Worm (Caenorhabditis elegans) whole organism, early embryonic: ENCODE data around the gene Y53G8AL.1.

Source experiments
- ets-7 ChIP-seq: sonication (generic microtip); optimal IDR thresholded peaks from 2 replicates; lab custom pipeline; 2016; ENCODE audit warnings: missing genotype, missing genetic modification characterization, missing compliant biosample characterization
- flt-1 ChIP-seq: fragments of 200-800 bp; sonication (Bioruptor generic); IDR thresholded peaks from 2 replicates; pipeline ENCODE4 v1.3.6; 2022; ENCODE audit warnings: missing genetic modification characterization, missing compliant biosample characterization
- pes-1 ChIP-seq: fragments of 200-800 bp; sonication (Bioruptor generic); IDR thresholded peaks from 2 replicates; pipeline ENCODE4 v1.3.6; 2022; ENCODE audit warnings: missing genetic modification reagents, missing genetic modification characterization, missing compliant biosample characterization
- tbx-37 ChIP-seq: fragments of 200-800 bp; sonication (Bioruptor generic); conservative IDR thresholded peaks from 2 replicates; pipeline ENCODE4 v1.3.6; 2022; ENCODE audit warnings: missing genetic modification reagents, missing genetic modification characterization, missing compliant biosample characterization

DNA sequence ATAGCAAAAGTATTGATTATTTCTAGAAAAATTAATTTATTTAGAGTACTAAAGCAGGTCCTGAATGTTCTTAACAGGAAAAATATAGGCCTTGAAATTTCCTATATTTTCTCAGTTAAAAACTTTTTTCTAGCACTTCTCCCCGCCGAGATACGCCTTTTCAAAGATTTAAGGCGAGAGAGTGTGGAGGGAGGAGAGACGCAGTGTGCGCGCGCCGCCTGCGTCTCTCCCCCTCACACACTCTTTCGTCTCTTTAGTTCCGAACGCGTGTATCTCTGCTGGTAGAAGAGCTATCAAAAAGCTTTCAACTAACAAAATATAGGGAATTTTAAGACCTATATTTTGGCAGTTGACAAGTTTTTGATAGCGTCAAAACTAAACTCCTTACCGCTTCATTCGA is 35.0 kb upstream of the Y53G8AL.1 start:
- TF ChIP-seq flt-1 (no peak), tbx-37 (GFP tag; lab: Robert Waterston, UW) (no peak), pes-1 (GFP tag; lab: Robert Waterston, UW) (no peak), ets-7 (tag; lab: Kevin White, UChicago) (no peak)
